Worm (Caenorhabditis elegans): ENCODE data around the gene mrps-17.
A peak's percentile ranks its signal among the peaks of the same experiment; 100 is the strongest.

mrps-17 gene

ce11 chrIII:6431766-6432228, at the start of gene mrps-17, which contains the start of gene txdc-9:
mrps-17 (minus strand) TSS chrIII:6431798.
txdc-9 (plus strand) TSS chrIII:6432178.
- TF ChIP-seq nhr-77 (tag; optimal IDR thresholded peaks at IDR 0.05) = peak; percentile 30
- TF ChIP-seq egl-27 (tag; optimal IDR thresholded peaks at IDR 0.05) = no peak
- no peak for TF ChIP-seq unc-30 (tag; optimal IDR thresholded peaks at IDR 0.05)
- TF ChIP-seq sup-37 (GFP tag; optimal IDR thresholded peaks at IDR 0.05) = no peak
- TF ChIP-seq pax-3 (tag; optimal IDR thresholded peaks at IDR 0.05) = no peak
- peak; percentile 54 for TF ChIP-seq isw-1 (GFP tag; IDR thresholded peaks at IDR 0.05)
- peak; percentile 61 for TF ChIP-seq lir-3 (tag; optimal IDR thresholded peaks at IDR 0.05; ENCODE audit: poor library complexity)
- TF ChIP-seq ceh-63 (GFP tag; optimal IDR thresholded peaks at IDR 0.05) = no peak
- no peak for TF ChIP-seq jun-1 (tag; optimal IDR thresholded peaks at IDR 0.05)
- no peak for TF ChIP-seq alr-1 (tag; optimal IDR thresholded peaks at IDR 0.05; ENCODE audit: borderline replicate concordance)
- TF ChIP-seq dpl-1 (GFP tag; optimal IDR thresholded peaks at IDR 0.05) = peak; percentile 70 to 84 (median 78)
- no peak for TF ChIP-seq mab-9 (GFP tag; IDR thresholded peaks at IDR 0.05)
- peak; percentile 93 for TF ChIP-seq C16A3.4 (tag; optimal IDR thresholded peaks at IDR 0.05)
- TF ChIP-seq lin-39 (tag; optimal IDR thresholded peaks at IDR 0.05) = no peak
- peak; percentile 78 for TF ChIP-seq nhr-20 (tag; optimal IDR thresholded peaks at IDR 0.05)
- TF ChIP-seq ztf-11 (tag; optimal IDR thresholded peaks at IDR 0.05) = peak in 1 of 2 experiments; percentile 46
- TF ChIP-seq grh-1 (GFP tag; IDR thresholded peaks at IDR 0.05) = no peak
- peak; percentile 87 for TF ChIP-seq ces-1 (GFP tag; optimal IDR thresholded peaks at IDR 0.05)
- TF ChIP-seq lin-35 (GFP tag; optimal IDR thresholded peaks at IDR 0.05) = peak; percentile 80 to 88
- TF ChIP-seq nhr-84 (tag; optimal IDR thresholded peaks at IDR 0.05) = no peak
- TF ChIP-seq nhr-76 (tag; optimal IDR thresholded peaks at IDR 0.05) = no peak
- no peak for TF ChIP-seq hpl-2 (GFP tag; optimal IDR thresholded peaks at IDR 0.05)
- no peak for TF ChIP-seq mef-2 (tag; optimal IDR thresholded peaks at IDR 0.05)
- peak; percentile 20 for TF ChIP-seq nhr-237 (tag; optimal IDR thresholded peaks at IDR 0.05)
- TF ChIP-seq nhr-11 (tag; optimal IDR thresholded peaks at IDR 0.05) = no peak
- TF ChIP-seq sptf-1 (tag; optimal IDR thresholded peaks at IDR 0.05) = no peak
- no peak for TF ChIP-seq aha-1 (tag; optimal IDR thresholded peaks at IDR 0.05)
- TF ChIP-seq blmp-1 (tag; optimal IDR thresholded peaks at IDR 0.05) = no peak
- no peak; the same call in 1 of the 2 replicates for TF ChIP-seq ceh-88 (GFP tag; IDR thresholded peaks at IDR 0.05)
- no peak for TF ChIP-seq zag-1 (tag; optimal IDR thresholded peaks at IDR 0.05)
- TF ChIP-seq zip-4 (GFP tag; optimal IDR thresholded peaks at IDR 0.05) = no peak
- peak; percentile 77 for TF ChIP-seq swsn-7 (tag; optimal IDR thresholded peaks at IDR 0.05)
- no peak for TF ChIP-seq unc-62 (GFP tag; optimal IDR thresholded peaks at IDR 0.05)
- TF ChIP-seq fkh-4 (tag; optimal IDR thresholded peaks at IDR 0.05; ENCODE audit: borderline replicate concordance) = no peak
- TF ChIP-seq nhr-90 (tag; optimal IDR thresholded peaks at IDR 0.05; ENCODE audit: poor library complexity) = peak; percentile 61
- TF ChIP-seq lsy-2 (tag; optimal IDR thresholded peaks at IDR 0.05) = peak; percentile 87 to 93
- peak; percentile 40 for TF ChIP-seq C04F5.9 (tag; optimal IDR thresholded peaks at IDR 0.05)
- TF ChIP-seq lin-13 (GFP tag; optimal IDR thresholded peaks at IDR 0.05) = peak; percentile 59
- peak; percentile 45 to 85 (median 60) for TF ChIP-seq ceh-82 (tag; optimal IDR thresholded peaks at IDR 0.05)
- no peak for TF ChIP-seq unc-98 (GFP tag; IDR thresholded peaks at IDR 0.05)
- no peak for TF ChIP-seq pqm-1 (tag; optimal IDR thresholded peaks at IDR 0.05)
- peak; percentile 86 for TF ChIP-seq nhr-71 (tag; optimal IDR thresholded peaks at IDR 0.05)
- peak; percentile 80 to 81 for TF ChIP-seq efl-1 (optimal IDR thresholded peaks at IDR 0.05)
- peak; percentile 80 to 96 for TF ChIP-seq efl-1 (GFP tag; optimal IDR thresholded peaks at IDR 0.05 in 1 of 2)
- peak; percentile 97 for TF ChIP-seq unc-130 (tag; optimal IDR thresholded peaks at IDR 0.05)
- no peak for TF ChIP-seq nhr-12 (tag; optimal IDR thresholded peaks at IDR 0.05)
- TF ChIP-seq fos-1 (tag; optimal IDR thresholded peaks at IDR 0.05) = no peak
- no peak for TF ChIP-seq irx-1 (tag; optimal IDR thresholded peaks at IDR 0.05)
- peak; percentile 73 for TF ChIP-seq skn-1 (tag; optimal IDR thresholded peaks at IDR 0.05)
- peak; percentile 64 for TF ChIP-seq egl-13 (tag; optimal IDR thresholded peaks at IDR 0.05)
- TF ChIP-seq tlp-1 (tag; optimal IDR thresholded peaks at IDR 0.05) = no peak
- no peak for TF ChIP-seq mdl-1 (tag; optimal IDR thresholded peaks at IDR 0.05)
- TF ChIP-seq snu-23 (GFP tag; optimal IDR thresholded peaks at IDR 0.05) = peak; percentile 82
- peak; percentile 98 for TF ChIP-seq F16B12.6 (tag; optimal IDR thresholded peaks at IDR 0.05)

All from whole organism, L1 larva.